Worm (Caenorhabditis elegans) whole organism, young adult: ENCODE measurements around the gene nspa-2.

Experiments used
- F10E7.11 ChIP-seq: sonication (generic microtip); optimal IDR thresholded peaks from 2 replicates; lab custom pipeline; 2017; ENCODE audit warnings: mild to moderate bottlenecking, missing genetic modification characterization, moderate library complexity, missing compliant biosample characterization
- F55B11.4 ChIP-seq: sonication (generic microtip); optimal IDR thresholded peaks from 2 replicates; lab custom pipeline; 2016; ENCODE audit warnings: missing compliant biosample characterization, missing genetic modification characterization, borderline replicate concordance; ENCODE audit not compliant: insufficient read depth
- Y53G8AR.9 ChIP-seq: fragments of 200-800 bp; sonication (Bioruptor generic); conservative IDR thresholded peaks from 2 replicates; pipeline ENCODE4 v1.3.6; 2022; ENCODE audit warnings: missing genetic modification reagents, missing genetic modification characterization, missing compliant biosample characterization
- ama-1 ChIP-seq, 3 experiments: fragments of 150-350 bp in 1 of 3; sonication (generic microtip) in 2 of 3; optimal IDR thresholded peaks; 2 replicates each; lab custom pipeline; 2014 to 2018; ENCODE audit warnings: missing biosample characterization in 2 of 3, missing genetic modification characterization in 2 of 3, missing genetic modification reagents in 2 of 3
- attf-6 ChIP-seq: fragments of 200-800 bp; sonication (Bioruptor generic); IDR thresholded peaks from 2 replicates; pipeline ENCODE4 v1.3.6; 2022; ENCODE audit warnings: missing genetic modification reagents, missing genetic modification characterization, missing compliant biosample characterization
- dpl-1 ChIP-seq: fragments of 150-350 bp; optimal IDR thresholded peaks from 2 replicates; lab custom pipeline; 2014; ENCODE audit warnings: missing biosample characterization, missing genetic modification reagents, missing genetic modification characterization
- efl-1 ChIP-seq: fragments of 150-350 bp; optimal IDR thresholded peaks from 2 replicates; lab custom pipeline; 2014; ENCODE audit warnings: missing biosample characterization, missing genetic modification reagents, missing genetic modification characterization
- lin-26 ChIP-seq: fragments of 200-800 bp; sonication (Bioruptor generic); IDR thresholded peaks from 2 replicates; pipeline ENCODE4 v1.3.6; 2022; ENCODE audit warnings: missing genetic modification reagents, missing genetic modification characterization, missing compliant biosample characterization
- lin-35 ChIP-seq, 3 experiments: fragments of 150-350 bp in 2 of 3; sonication (generic microtip) in 1 of 3; optimal IDR thresholded peaks; 2 replicates each; lab custom pipeline; 2014 to 2018; ENCODE audit warnings: missing biosample characterization in 3 of 3, missing genetic modification characterization in 3 of 3, missing genetic modification reagents in 3 of 3
- lin-54 ChIP-seq: fragments of 200-800 bp; sonication (Bioruptor generic); optimal IDR thresholded peaks from 2 replicates; lab custom pipeline; 2018; ENCODE audit warnings: mild to moderate bottlenecking, missing genetic modification characterization, missing compliant biosample characterization
- nhr-179 ChIP-seq: sonication (generic microtip); optimal IDR thresholded peaks from 2 replicates; lab custom pipeline; 2016; ENCODE audit warnings: mild to moderate bottlenecking, missing genetic modification characterization, missing compliant biosample characterization
- snpc-4 ChIP-seq, 5 experiments: fragments of 150-350 bp in 1 of 5; sonication (generic microtip) in 4 of 5; optimal IDR thresholded peaks; 2 replicates each; lab custom pipeline; 2014 to 2018; ENCODE audit warnings: missing genetic modification characterization in 5 of 5, missing biosample characterization in 3 of 5, antibody characterized with exemption in 2 of 5, mild to moderate bottlenecking in 2 of 5, missing compliant biosample characterization in 2 of 5, missing genotype in 2 of 5, moderate library complexity in 2 of 5, missing genetic modification reagents in 1 of 5
- somi-1 ChIP-seq: fragments of 200-800 bp; sonication (Bioruptor generic); optimal IDR thresholded peaks from 2 replicates; lab custom pipeline; 2018; ENCODE audit warnings: mild to moderate bottlenecking, missing genetic modification characterization, missing compliant biosample characterization

DNA sequence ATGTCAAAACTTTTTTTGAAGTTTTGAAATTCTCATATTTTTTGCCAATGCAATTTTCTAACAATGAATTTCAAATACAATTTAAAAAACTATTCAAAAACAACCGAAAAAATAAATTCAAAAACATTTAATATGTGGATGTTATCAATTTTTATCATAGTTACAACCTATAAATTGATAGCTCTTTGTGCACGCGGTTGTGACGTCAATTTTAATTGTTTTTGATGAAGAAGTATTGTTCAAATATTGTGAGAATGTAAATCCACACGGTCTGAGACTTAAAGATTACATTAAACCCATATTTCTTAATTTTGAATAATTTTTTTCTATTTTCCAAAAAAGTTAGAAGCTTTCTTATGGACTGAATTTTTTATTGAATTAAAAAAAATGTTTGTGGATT, 38.9 kb upstream of the nspa-2 start:
- no peak for TF ChIP-seq nhr-179 (tag; lab: Kevin White, UChicago)
- TF ChIP-seq efl-1, result no peak
- no peak for TF ChIP-seq somi-1 (GFP tag; lab: Kevin White, UChicago)
- no peak for TF ChIP-seq lin-26 (GFP tag; lab: Robert Waterston, UW)
- no peak for TF ChIP-seq attf-6 (GFP tag; lab: Robert Waterston, UW)
- TF ChIP-seq snpc-4 (GFP tag; optimal IDR thresholded peaks at IDR 0.05; lab: Kevin White, UChicago), result no peak
- no peak for TF ChIP-seq snpc-4 (tag; optimal IDR thresholded peaks at IDR 0.05; lab: Kevin White, UChicago)
- no peak for TF ChIP-seq dpl-1 (GFP tag; lab: Kevin White, UChicago)
- TF ChIP-seq ama-1 (optimal IDR thresholded peaks at IDR 0.05; lab: Kevin White, UChicago), result no peak
- no peak for TF ChIP-seq ama-1 (GFP tag; optimal IDR thresholded peaks at IDR 0.05; lab: Kevin White, UChicago)
- TF ChIP-seq Y53G8AR.9 (GFP tag; lab: Robert Waterston, UW), result no peak
- TF ChIP-seq lin-35 (GFP tag; optimal IDR thresholded peaks at IDR 0.05; lab: Kevin White, UChicago), result no peak
- no peak for TF ChIP-seq F55B11.4 (tag; lab: Kevin White, UChicago)
- no peak for TF ChIP-seq F10E7.11
- no peak for TF ChIP-seq lin-54 (GFP tag; lab: Kevin White, UChicago)
